Worm (Caenorhabditis elegans) whole organism, L2 larva: ENCODE results near the gene nhr-270.

ENCODE experiments used
- R02D3.7 ChIP-seq: fragments of 150-350 bp; optimal IDR thresholded peaks from 2 replicates; lab custom pipeline; 2014; ENCODE audit warnings: missing biosample characterization, missing genetic modification characterization
- ZK546.5 ChIP-seq: sonication (generic microtip); optimal IDR thresholded peaks from 2 replicates; lab custom pipeline; 2017; ENCODE audit warnings: missing biosample characterization, missing genetic modification characterization
- alr-1 ChIP-seq: fragments of 150-350 bp; optimal IDR thresholded peaks from 2 replicates; lab custom pipeline; 2014; ENCODE audit warnings: missing biosample characterization, missing genetic modification characterization
- ama-1 ChIP-seq: fragments of 150-350 bp; optimal IDR thresholded peaks from 2 replicates; lab custom pipeline; 2018; ENCODE audit warnings: inconsistent platforms
- blmp-1 ChIP-seq: sonication (generic microtip); optimal IDR thresholded peaks from 2 replicates; lab custom pipeline; 2017; ENCODE audit warnings: missing genetic modification characterization, mild to moderate bottlenecking, missing compliant biosample characterization, antibody characterized with exemption, moderate library complexity; ENCODE audit not compliant: insufficient read depth
- dmd-4 ChIP-seq: sonication (generic microtip); optimal IDR thresholded peaks from 2 replicates; lab custom pipeline; 2017; ENCODE audit warnings: missing biosample characterization, missing genetic modification characterization
- fos-1 ChIP-seq: fragments of 150-350 bp; optimal IDR thresholded peaks from 2 replicates; lab custom pipeline; 2014; ENCODE audit warnings: missing biosample characterization, missing genetic modification characterization
- lin-13 ChIP-seq: fragments of 150-350 bp; optimal IDR thresholded peaks from 2 replicates; lab custom pipeline; 2014; ENCODE audit warnings: missing biosample characterization, missing genetic modification reagents, missing genetic modification characterization
- mbf-1 ChIP-seq: sonication (generic microtip); optimal IDR thresholded peaks from 2 replicates; lab custom pipeline; 2017; ENCODE audit warnings: missing biosample characterization, missing genetic modification characterization
- nhr-11 ChIP-seq: fragments of 150-350 bp; optimal IDR thresholded peaks from 2 replicates; lab custom pipeline; 2014; ENCODE audit warnings: missing biosample characterization, missing genetic modification characterization
- nhr-12 ChIP-seq: fragments of 150-350 bp; optimal IDR thresholded peaks from 2 replicates; lab custom pipeline; 2014; ENCODE audit warnings: missing biosample characterization, missing genetic modification characterization
- nhr-21 ChIP-seq: fragments of 150-350 bp; optimal IDR thresholded peaks from 2 replicates; lab custom pipeline; 2014; ENCODE audit warnings: missing biosample characterization, missing genetic modification characterization
- nhr-23 ChIP-seq: fragments of 150-350 bp; optimal IDR thresholded peaks from 2 replicates; lab custom pipeline; 2014; ENCODE audit warnings: missing biosample characterization, missing genetic modification reagents, missing genetic modification characterization
- nhr-6 ChIP-seq: fragments of 150-350 bp; optimal IDR thresholded peaks from 2 replicates; lab custom pipeline; 2014; ENCODE audit warnings: missing biosample characterization, missing genetic modification characterization
- nhr-77 ChIP-seq: fragments of 150-350 bp; optimal IDR thresholded peaks from 2 replicates; lab custom pipeline; 2014; ENCODE audit warnings: missing biosample characterization, missing genetic modification characterization
- sma-3 ChIP-seq: sonication (generic microtip); optimal IDR thresholded peaks from 2 replicates; lab custom pipeline; 2016; ENCODE audit warnings: missing genetic modification reagents, missing genetic modification characterization, missing compliant biosample characterization
- sma-9 ChIP-seq, 2 experiments: fragments of 150-350 bp in 1 of 2; sonication (generic microtip) in 1 of 2; optimal IDR thresholded peaks; 2 replicates each; lab custom pipeline; 2014 to 2016; ENCODE audit warnings: missing genetic modification characterization in 2 of 2, mild to moderate bottlenecking in 1 of 2, missing biosample characterization in 1 of 2, missing compliant biosample characterization in 1 of 2, missing genetic modification reagents in 1 of 2, moderate library complexity in 1 of 2
- ztf-1 ChIP-seq: fragments of 200-800 bp; sonication (Bioruptor generic); conservative IDR thresholded peaks from 2 replicates; pipeline ENCODE4 v1.3.6; 2022; ENCODE audit warnings: missing genetic modification characterization, missing compliant biosample characterization
- ztf-4 ChIP-seq: fragments of 150-350 bp; optimal IDR thresholded peaks from 2 replicates; lab custom pipeline; 2014; ENCODE audit warnings: missing biosample characterization, missing genetic modification characterization

nhr-270 gene

DNA sequence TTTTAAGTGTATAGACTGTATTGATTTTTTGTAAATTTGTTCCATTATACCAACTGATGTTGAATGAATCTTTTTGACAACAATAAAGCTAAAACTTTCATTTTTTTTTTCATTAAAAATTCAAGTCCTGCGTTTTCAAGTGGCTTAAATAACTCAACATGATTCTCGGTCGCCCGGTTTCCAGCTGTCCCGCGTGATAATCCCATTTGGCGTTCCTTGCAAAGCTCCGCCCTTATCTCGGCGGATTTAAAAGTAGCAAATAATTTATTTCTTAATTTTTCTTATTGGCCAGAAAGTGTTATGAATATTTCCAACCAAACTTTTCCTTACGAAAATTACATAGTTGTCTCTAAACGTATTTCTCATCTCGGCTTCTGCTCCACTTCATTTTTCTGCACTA, 48.4 kb downstream of the nhr-270 start, which contains the start of gene str-20:
Gene str-20, plus strand, starts transcription at position 301 of the 400 bp plus-strand sequence.
- no peak for TF ChIP-seq ztf-1 (GFP tag; lab: Robert Waterston, UW)
- TF ChIP-seq nhr-21 (tag; lab: Kevin White, UChicago), result no peak
- no peak for TF ChIP-seq nhr-6 (tag; lab: Kevin White, UChicago)
- no peak for TF ChIP-seq sma-9 (GFP tag; optimal IDR thresholded peaks at IDR 0.05; lab: Kevin White, UChicago)
- no peak for TF ChIP-seq sma-9 (tag; optimal IDR thresholded peaks at IDR 0.05; lab: Kevin White, UChicago)
- no peak for TF ChIP-seq ZK546.5 (tag; lab: Kevin White, UChicago)
- no peak for TF ChIP-seq R02D3.7 (tag; lab: Kevin White, UChicago)
- no peak for TF ChIP-seq dmd-4 (tag; lab: Kevin White, UChicago)
- no peak for TF ChIP-seq sma-3
- TF ChIP-seq mbf-1 (tag; lab: Kevin White, UChicago), result no peak
- no peak for TF ChIP-seq ama-1 (lab: Kevin White, UChicago)
- no peak for TF ChIP-seq ztf-4 (tag; lab: Kevin White, UChicago)
- no peak for TF ChIP-seq nhr-11
- TF ChIP-seq fos-1 (tag; lab: Kevin White, UChicago), result no peak
- TF ChIP-seq alr-1 (tag; lab: Kevin White, UChicago), result no peak
- TF ChIP-seq nhr-77 (tag; lab: Kevin White, UChicago), result no peak
- TF ChIP-seq blmp-1 (tag; lab: Kevin White, UChicago), result no peak
- TF ChIP-seq lin-13, result no peak
- TF ChIP-seq, all 48 proteins: peak for 0

DNA sequence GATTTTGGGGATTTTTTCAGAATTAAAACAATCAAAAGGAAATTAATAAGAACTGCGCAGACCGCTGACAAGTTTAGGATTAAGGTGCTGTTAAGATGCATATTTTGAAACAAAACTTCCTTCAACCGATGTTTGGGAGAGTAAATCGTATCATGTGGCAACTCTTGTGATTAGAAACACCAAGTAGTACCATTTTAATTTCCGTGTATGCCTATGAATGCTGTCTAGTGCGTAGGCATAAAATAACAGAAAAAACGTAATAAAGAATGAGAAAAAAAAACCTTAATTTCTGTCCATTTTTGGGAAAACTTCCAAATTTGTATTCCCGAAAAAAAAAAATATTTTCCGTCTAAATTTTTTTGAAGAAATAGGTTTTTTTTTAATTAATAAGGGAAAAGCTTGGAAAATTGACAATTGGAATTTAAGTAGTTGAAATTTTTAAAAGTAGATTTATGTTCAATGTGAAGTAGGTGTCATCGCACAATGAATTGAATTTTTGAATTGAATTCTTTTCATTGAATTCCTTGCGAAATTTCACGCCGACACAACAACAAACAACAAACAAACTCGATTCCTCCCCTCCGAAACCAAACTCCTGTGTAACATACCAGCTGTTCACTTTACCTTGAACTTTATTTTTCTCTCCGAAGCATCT, 51.7 kb downstream of the nhr-270 start, which contains the start of the genes str-262 and srp-1:
Gene str-262, minus strand, starts transcription at position 101 of the 655 bp plus-strand sequence.
Gene srp-1, plus strand, starts transcription at position 605 of the 655 bp plus-strand sequence.
- TF ChIP-seq nhr-23 (tag; lab: Kevin White, UChicago) (no peak), nhr-12 (tag; lab: Kevin White, UChicago) (no peak)
